Worm (Caenorhabditis elegans) whole organism, young adult: ENCODE data around the gene jac-1.

Experiments
- F10E7.11 ChIP-seq: sonication (generic microtip); optimal IDR thresholded peaks from 2 replicates; lab custom pipeline; 2017; ENCODE audit warnings: mild to moderate bottlenecking, missing genetic modification characterization, moderate library complexity, missing compliant biosample characterization
- ama-1 ChIP-seq, 3 experiments: fragments of 150-350 bp in 1 of 3; sonication (generic microtip) in 2 of 3; optimal IDR thresholded peaks; 2 replicates each; lab custom pipeline; 2014 to 2018; ENCODE audit warnings: missing biosample characterization in 2 of 3, missing genetic modification characterization in 2 of 3, missing genetic modification reagents in 2 of 3
- ceh-40 ChIP-seq: fragments of 200-800 bp; sonication (Bioruptor generic); IDR thresholded peaks from 2 replicates; pipeline ENCODE4 v1.3.6; 2022; ENCODE audit warnings: missing genetic modification characterization, missing compliant biosample characterization
- ets-4 ChIP-seq: fragments of 200-800 bp; sonication (Bioruptor generic); optimal IDR thresholded peaks from 2 replicates; lab custom pipeline; 2018; ENCODE audit warnings: mild to moderate bottlenecking, missing genetic modification characterization, missing compliant biosample characterization
- hsf-1 ChIP-seq: fragments of 200-800 bp; sonication (Bioruptor generic); IDR thresholded peaks from 2 replicates; pipeline ENCODE4 v1.3.6; 2022; ENCODE audit warnings: missing genetic modification reagents, missing genetic modification characterization, missing compliant biosample characterization
- madf-10 ChIP-seq: sonication (generic microtip); optimal IDR thresholded peaks from 2 replicates; lab custom pipeline; 2016; ENCODE audit warnings: mild to moderate bottlenecking, missing genetic modification characterization, missing compliant biosample characterization
- mxl-1 ChIP-seq: sonication (generic microtip); optimal IDR thresholded peaks from 2 replicates; lab custom pipeline; 2016; ENCODE audit warnings: missing genetic modification characterization, missing compliant biosample characterization
- unc-62 ChIP-seq: fragments of 150-350 bp; optimal IDR thresholded peaks from 2 replicates; lab custom pipeline; 2014; ENCODE audit warnings: missing biosample characterization, missing genetic modification reagents, missing genetic modification characterization

ce11 chrIV:16035109-16035508 lies 8.5 kb upstream of the jac-1 start:
- TF ChIP-seq mxl-1 (tag; lab: Kevin White, UChicago), result no peak
- TF ChIP-seq ama-1 (optimal IDR thresholded peaks at IDR 0.05; lab: Kevin White, UChicago), result no peak
- TF ChIP-seq ama-1 (GFP tag; optimal IDR thresholded peaks at IDR 0.05; lab: Kevin White, UChicago), result no peak
- no peak for TF ChIP-seq ets-4
- TF ChIP-seq F10E7.11 (tag; lab: Kevin White, UChicago), result no peak
- no peak for TF ChIP-seq ceh-40
- no peak for TF ChIP-seq hsf-1 (GFP tag; lab: Robert Waterston, UW)
- no peak for TF ChIP-seq unc-62 (GFP tag; lab: Kevin White, UChicago)
- TF ChIP-seq madf-10, result no peak
